Fruit fly (Drosophila melanogaster) Kc167 (cell line): ENCODE data around the gene ps.

Experiments used
- h ChIP-seq: fragments of >200 bp; optimal IDR thresholded peaks from 3 replicates; lab custom pipeline; 2018; ENCODE audit warnings: missing external identifiers
- insv ChIP-seq: fragments of >200 bp; optimal IDR thresholded peaks from 3 replicates; lab custom pipeline; 2018; ENCODE audit warnings: missing external identifiers

- TF ChIP-seq h (lab: Kevin White, UChicago): no peak
- no peak for TF ChIP-seq insv (lab: Kevin White, UChicago)
Measured at dm6 chr3R:9399074-9399473, 18.7 kb upstream of the ps start.
